Worm (Caenorhabditis elegans) whole organism, L2 larva: ENCODE data around the gene F43C9.1.

Source experiments
- alr-1 ChIP-seq: fragments of 150-350 bp; optimal IDR thresholded peaks from 2 replicates; lab custom pipeline; 2014; ENCODE audit warnings: missing biosample characterization, missing genetic modification characterization
- aly-2 ChIP-seq: fragments of 150-350 bp; optimal IDR thresholded peaks from 2 replicates; lab custom pipeline; 2014; ENCODE audit warnings: missing biosample characterization, missing genetic modification characterization
- ama-1 ChIP-seq: fragments of 150-350 bp; optimal IDR thresholded peaks from 2 replicates; lab custom pipeline; 2018; ENCODE audit warnings: inconsistent platforms
- elt-3 ChIP-seq: sonication (generic microtip); optimal IDR thresholded peaks from 2 replicates; lab custom pipeline; 2017; ENCODE audit warnings: missing biosample characterization, missing genetic modification characterization
- mdl-1 ChIP-seq, 2 experiments: fragments of 150-350 bp in 1 of 2; sonication (generic microtip) in 1 of 2; optimal IDR thresholded peaks; 2 replicates each; lab custom pipeline; 2017; ENCODE audit warnings: missing biosample characterization in 2 of 2, missing genetic modification characterization in 2 of 2
- nhr-10 ChIP-seq: sonication (generic microtip); optimal IDR thresholded peaks from 2 replicates; lab custom pipeline; 2017; ENCODE audit warnings: missing biosample characterization, missing genetic modification characterization
- nhr-11 ChIP-seq: fragments of 150-350 bp; optimal IDR thresholded peaks from 2 replicates; lab custom pipeline; 2014; ENCODE audit warnings: missing biosample characterization, missing genetic modification characterization
- nhr-12 ChIP-seq: fragments of 150-350 bp; optimal IDR thresholded peaks from 2 replicates; lab custom pipeline; 2014; ENCODE audit warnings: missing biosample characterization, missing genetic modification characterization
- nhr-25 ChIP-seq: fragments of 150-350 bp; sonication (generic microtip); optimal IDR thresholded peaks from 3 replicates; lab custom pipeline; 2014; ENCODE audit warnings: missing biosample characterization, missing genetic modification characterization
- nhr-6 ChIP-seq: fragments of 150-350 bp; optimal IDR thresholded peaks from 2 replicates; lab custom pipeline; 2014; ENCODE audit warnings: missing biosample characterization, missing genetic modification characterization
- nhr-77 ChIP-seq: fragments of 150-350 bp; optimal IDR thresholded peaks from 2 replicates; lab custom pipeline; 2014; ENCODE audit warnings: missing biosample characterization, missing genetic modification characterization
- unc-39 ChIP-seq: fragments of 150-350 bp; optimal IDR thresholded peaks from 2 replicates; lab custom pipeline; 2014; ENCODE audit warnings: missing biosample characterization, missing genetic modification characterization
- unc-62 ChIP-seq: fragments of 150-350 bp; optimal IDR thresholded peaks from 2 replicates; lab custom pipeline; 2014; ENCODE audit warnings: missing biosample characterization, missing genetic modification reagents, missing genetic modification characterization
- ztf-11 ChIP-seq: sonication (generic microtip); optimal IDR thresholded peaks from 2 replicates; lab custom pipeline; 2017; ENCODE audit warnings: missing biosample characterization, missing genetic modification characterization

- no peak for TF ChIP-seq elt-3 (tag; lab: Kevin White, UChicago)
- no peak for TF ChIP-seq nhr-11 (tag; lab: Kevin White, UChicago)
- TF ChIP-seq alr-1 (tag; lab: Kevin White, UChicago) = no peak
- TF ChIP-seq nhr-6 = no peak
- TF ChIP-seq aly-2 (tag; lab: Kevin White, UChicago) = no peak
- TF ChIP-seq nhr-77 (tag; lab: Kevin White, UChicago) = no peak
- TF ChIP-seq nhr-12 (tag; lab: Kevin White, UChicago) = no peak
- no peak for TF ChIP-seq ztf-11 (tag; lab: Kevin White, UChicago)
- no peak for TF ChIP-seq nhr-25 (tag; lab: Kevin White, UChicago)
- no peak for TF ChIP-seq nhr-10 (tag; lab: Kevin White, UChicago)
- TF ChIP-seq unc-62 = no peak
- no peak for TF ChIP-seq unc-39 (tag; lab: Kevin White, UChicago)
- no peak for TF ChIP-seq mdl-1 (tag; optimal IDR thresholded peaks at IDR 0.05; lab: Kevin White, UChicago)
- TF ChIP-seq ama-1 (lab: Kevin White, UChicago) = no peak
Observed at ce11 chrX:4800078-4800621, 7.1 kb downstream of the F43C9.1 start, which contains the start of gene mig-13.
